Worm (Caenorhabditis elegans): Measurements from ENCODE around the gene alkb-7.

Gene alkb-7

DNA sequence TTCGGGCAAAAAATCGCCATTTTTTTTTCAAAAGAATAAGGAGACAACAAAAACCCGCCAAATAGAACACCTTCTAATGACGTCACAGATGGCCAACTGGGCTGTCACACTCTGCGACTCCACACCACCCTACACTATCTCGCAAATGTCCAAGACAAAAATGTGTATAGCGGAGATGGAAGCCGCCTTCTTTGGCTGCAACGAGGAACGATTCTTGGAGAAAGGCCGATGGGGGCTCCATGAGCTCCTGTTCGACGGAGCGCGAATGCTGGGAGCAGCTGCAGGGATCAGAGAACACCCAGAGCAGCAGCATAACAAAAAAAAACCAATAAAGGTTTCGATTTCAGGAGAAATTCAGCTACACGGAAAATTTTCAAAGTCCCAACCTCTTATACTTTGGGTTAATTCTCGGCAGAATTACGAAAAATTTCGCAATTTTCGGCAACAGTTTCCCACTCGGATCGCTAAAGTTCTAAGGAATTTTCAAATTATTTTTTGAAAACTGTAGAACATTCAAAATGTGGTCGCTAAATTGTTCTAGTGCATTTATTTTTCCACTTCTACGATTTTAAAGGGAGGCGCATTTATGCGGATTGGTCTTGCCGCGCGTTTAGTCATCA, 17.9 kb upstream of the alkb-7 start:
- TF ChIP-seq tra-4 (tag; optimal IDR thresholded peaks at IDR 0.05) (no peak), flt-1 (GFP tag; IDR thresholded peaks at IDR 0.05) (no peak), ceh-13 (GFP tag; optimal IDR thresholded peaks at IDR 0.05) (no peak), F13C5.2 (tag; optimal IDR thresholded peaks at IDR 0.05) (no peak), hmbx-1 (tag; optimal IDR thresholded peaks at IDR 0.05) (no peak), pes-1 (GFP tag; IDR thresholded peaks at IDR 0.05) (no peak), ets-7 (tag; optimal IDR thresholded peaks at IDR 0.05) (no peak)

DNA sequence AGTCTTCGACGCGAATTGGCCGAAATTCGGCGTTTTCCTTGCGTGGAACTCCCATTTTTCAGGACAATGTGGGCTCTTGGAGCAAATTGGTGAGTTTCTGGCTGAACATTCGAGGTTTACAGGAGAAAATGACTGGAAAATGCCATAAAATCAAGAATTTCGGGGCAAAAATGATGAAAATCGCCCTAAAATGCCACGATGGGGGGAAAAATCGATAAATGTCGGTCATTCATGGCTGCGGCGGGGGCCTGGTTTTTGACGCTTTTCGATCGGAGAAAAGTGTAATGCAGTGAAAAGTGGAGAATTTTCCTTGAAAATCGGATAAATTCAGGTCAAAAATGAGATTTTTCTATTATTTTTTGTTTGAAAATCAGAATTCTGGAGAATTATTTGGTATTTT, 17.2 kb upstream of the alkb-7 start, which contains the start of the genes Y46G5A.18 and Y46G5A.47:
TSS of gene Y46G5A.18 (minus strand) at position 101 of the 400 bp plus-strand sequence.
TSS of gene Y46G5A.47 (minus strand) at position 146 of the 400 bp plus-strand sequence.
- TF ChIP-seq tra-4 (tag; optimal IDR thresholded peaks at IDR 0.05) (no peak), pes-1 (GFP tag; IDR thresholded peaks at IDR 0.05) (no peak), ets-7 (tag; optimal IDR thresholded peaks at IDR 0.05) (no peak), tbx-11 (GFP tag; IDR thresholded peaks at IDR 0.05) (no peak), F13C5.2 (tag; optimal IDR thresholded peaks at IDR 0.05) (no peak), hnd-1 (tag; optimal IDR thresholded peaks at IDR 0.05) (no peak), scrt-1 (GFP tag; IDR thresholded peaks at IDR 0.05) (no peak), aly-1 (tag; optimal IDR thresholded peaks at IDR 0.05) (no peak), B0310.2 (tag; optimal IDR thresholded peaks at IDR 0.05) (no peak), flt-1 (GFP tag; IDR thresholded peaks at IDR 0.05) (no peak), ceh-13 (GFP tag; optimal IDR thresholded peaks at IDR 0.05) (no peak), sea-1 (GFP tag; conservative IDR thresholded peaks at IDR 0.05) (no peak), ceh-36 (tag; optimal IDR thresholded peaks at IDR 0.05) (no peak), hmbx-1 (tag; optimal IDR thresholded peaks at IDR 0.05) (no peak)

DNA sequence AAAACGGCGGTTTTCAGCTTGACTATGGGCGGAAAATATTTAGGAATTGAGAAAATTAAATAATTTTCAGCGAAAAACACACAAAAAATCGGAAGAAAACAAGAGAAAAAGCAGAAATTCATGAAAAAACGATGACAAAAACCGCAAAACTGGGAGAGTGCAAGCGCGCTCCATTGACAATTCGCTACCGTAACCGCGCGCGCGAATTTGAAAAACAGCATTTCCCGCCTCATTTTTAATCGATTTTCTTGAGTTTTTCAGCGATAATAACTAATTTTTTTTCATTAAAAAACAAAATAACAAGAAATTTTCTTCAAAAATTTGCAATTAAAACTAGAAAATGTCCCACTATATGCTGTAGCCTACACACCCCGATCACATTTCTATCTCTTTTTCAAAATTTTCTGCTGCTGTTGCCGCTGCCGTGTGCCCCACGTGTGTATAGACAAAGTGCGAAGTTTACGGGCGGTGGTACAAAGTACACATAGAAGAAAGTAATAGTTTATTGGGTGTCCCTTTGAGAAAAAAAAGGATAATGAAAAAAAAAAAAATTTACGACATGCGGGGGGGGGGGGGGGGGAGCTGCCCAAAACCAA, 12.1 kb upstream of the alkb-7 start:
- TF ChIP-seq ets-7 (tag; optimal IDR thresholded peaks at IDR 0.05) (no peak), ceh-13 (GFP tag; optimal IDR thresholded peaks at IDR 0.05) (no peak), aly-1 (tag; optimal IDR thresholded peaks at IDR 0.05) (no peak), hnd-1 (tag; optimal IDR thresholded peaks at IDR 0.05) (no peak), flt-1 (GFP tag; IDR thresholded peaks at IDR 0.05) (no peak), tbx-37 (GFP tag; conservative IDR thresholded peaks at IDR 0.05) (no peak), hmg-4 (GFP tag; optimal IDR thresholded peaks at IDR 0.05) (no peak), scrt-1 (GFP tag; IDR thresholded peaks at IDR 0.05) (no peak), tbx-11 (GFP tag; IDR thresholded peaks at IDR 0.05) (no peak)

DNA sequence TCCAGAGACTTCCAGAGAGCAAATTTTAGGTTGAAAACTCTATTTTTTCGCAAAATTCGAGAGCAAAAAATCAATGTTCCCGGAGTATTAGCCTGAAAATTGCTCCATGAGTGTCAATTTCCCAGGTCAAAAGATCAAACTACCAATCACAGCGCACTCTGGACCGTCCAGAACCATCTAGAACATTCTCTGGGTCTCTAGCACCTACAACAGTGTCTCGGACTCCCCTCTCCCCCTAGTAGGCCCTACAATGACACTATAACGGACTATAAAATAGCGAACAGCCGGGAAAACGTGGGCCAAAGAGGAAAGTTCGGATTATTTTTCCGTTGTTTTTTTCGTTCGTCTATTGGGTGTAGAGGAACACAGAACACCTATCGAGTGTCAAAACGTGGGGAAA, 11.4 kb upstream of the alkb-7 start:
- TF ChIP-seq tbx-11 (GFP tag; IDR thresholded peaks at IDR 0.05) (no peak), hmg-4 (GFP tag; optimal IDR thresholded peaks at IDR 0.05) (no peak), scrt-1 (GFP tag; IDR thresholded peaks at IDR 0.05) (no peak), F13C5.2 (tag; optimal IDR thresholded peaks at IDR 0.05) (no peak), tra-4 (tag; optimal IDR thresholded peaks at IDR 0.05) (no peak), pes-1 (GFP tag; IDR thresholded peaks at IDR 0.05) (no peak), tbx-37 (GFP tag; conservative IDR thresholded peaks at IDR 0.05) (no peak), flt-1 (GFP tag; IDR thresholded peaks at IDR 0.05) (no peak), aly-1 (tag; optimal IDR thresholded peaks at IDR 0.05) (no peak), ets-7 (tag; optimal IDR thresholded peaks at IDR 0.05) (no peak), ceh-13 (GFP tag; optimal IDR thresholded peaks at IDR 0.05) (no peak), hmbx-1 (tag; optimal IDR thresholded peaks at IDR 0.05) (no peak), B0310.2 (tag; optimal IDR thresholded peaks at IDR 0.05) (no peak)

DNA sequence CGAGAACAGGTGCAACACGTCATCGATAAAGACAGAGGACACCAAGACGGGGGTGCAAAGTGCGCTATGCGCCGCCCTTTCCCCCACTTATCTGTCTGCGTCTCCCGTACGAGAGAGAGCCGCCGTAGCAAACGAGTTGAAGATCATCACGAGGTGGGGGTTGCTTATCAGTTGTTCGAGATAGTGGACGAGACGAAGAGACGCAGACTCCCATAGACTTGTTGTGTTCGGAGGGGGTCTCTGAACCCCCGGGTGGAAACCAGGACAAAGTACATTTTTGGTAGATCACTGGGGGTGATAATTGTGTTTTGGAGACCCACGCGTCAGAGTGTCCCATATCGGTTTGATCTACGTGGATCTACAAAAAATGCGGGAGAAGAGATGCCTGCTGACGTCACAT, 10.9 kb upstream of the alkb-7 start:
- TF ChIP-seq tra-4 (tag; optimal IDR thresholded peaks at IDR 0.05) (no peak), tbx-11 (GFP tag; IDR thresholded peaks at IDR 0.05) (no peak), sea-1 (GFP tag; conservative IDR thresholded peaks at IDR 0.05) (no peak), tbx-37 (GFP tag; conservative IDR thresholded peaks at IDR 0.05) (no peak), ama-1 (optimal IDR thresholded peaks at IDR 0.05) (no peak), hnd-1 (tag; optimal IDR thresholded peaks at IDR 0.05) (no peak), ets-7 (tag; optimal IDR thresholded peaks at IDR 0.05) (no peak), B0310.2 (tag; optimal IDR thresholded peaks at IDR 0.05) (no peak)

DNA sequence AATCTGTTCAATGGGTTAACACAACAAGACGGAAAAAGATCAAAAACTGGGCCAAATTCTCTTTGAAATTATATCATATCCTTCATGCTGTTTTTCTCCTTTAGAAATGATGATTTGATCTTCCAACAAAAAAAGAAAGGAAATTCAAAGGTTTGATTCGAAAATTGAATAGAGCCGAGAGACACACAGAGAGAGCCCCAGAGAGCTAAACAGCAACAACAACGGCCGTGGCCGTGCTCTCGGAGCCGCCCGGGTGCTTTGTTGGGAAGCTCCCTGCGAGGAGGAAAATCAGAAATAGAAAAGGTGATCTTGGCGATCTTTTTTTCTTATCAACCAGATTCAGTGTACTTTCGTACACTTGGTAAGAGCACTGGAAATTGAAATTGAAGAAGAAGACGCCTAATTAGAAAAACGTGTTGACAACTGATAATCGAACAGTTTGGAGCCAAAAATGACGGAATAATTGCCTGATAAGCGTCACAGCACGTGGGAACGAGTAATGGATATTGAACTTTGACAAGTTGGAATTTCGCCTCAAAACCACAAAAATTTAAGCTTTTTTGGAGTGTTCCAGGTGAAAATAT, 9.3 kb upstream of the alkb-7 start:
- TF ChIP-seq pes-1 (GFP tag; IDR thresholded peaks at IDR 0.05) (no peak), ets-7 (tag; optimal IDR thresholded peaks at IDR 0.05) (no peak)

DNA sequence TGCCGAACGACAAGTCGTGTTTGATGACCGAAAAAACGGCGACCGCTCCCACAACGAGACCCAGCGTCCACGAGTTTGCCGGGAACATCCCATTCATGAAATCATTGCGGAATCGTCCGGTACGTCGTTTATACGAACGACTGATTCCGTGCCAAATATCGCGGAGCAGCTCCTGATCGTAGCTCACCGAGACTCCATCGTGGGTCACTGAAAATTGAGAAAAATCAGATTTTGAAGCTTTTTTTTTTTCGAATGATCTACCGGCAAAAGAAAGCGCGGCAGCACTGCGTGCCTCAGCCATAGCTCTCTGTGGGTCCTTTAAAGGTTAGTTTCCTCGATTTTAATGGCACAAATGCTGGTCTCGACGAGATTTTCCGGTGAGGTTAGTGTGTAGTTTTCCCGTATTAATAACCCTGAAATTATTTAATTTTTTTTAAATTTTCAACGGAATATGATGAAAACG, 8.1 kb upstream of the alkb-7 start, which contains the start of gene cpt-1:
TSS of gene cpt-1 (minus strand) at position 413 of the 463 bp plus-strand sequence.
- TF ChIP-seq flt-1 (GFP tag; IDR thresholded peaks at IDR 0.05) (no peak), aly-1 (tag; optimal IDR thresholded peaks at IDR 0.05) (no peak), pes-1 (GFP tag; IDR thresholded peaks at IDR 0.05) (no peak), B0310.2 (tag; optimal IDR thresholded peaks at IDR 0.05) (no peak), sea-1 (GFP tag; conservative IDR thresholded peaks at IDR 0.05) (no peak), tbx-37 (GFP tag; conservative IDR thresholded peaks at IDR 0.05) (no peak), tbx-11 (GFP tag; IDR thresholded peaks at IDR 0.05) (no peak), tra-4 (tag; optimal IDR thresholded peaks at IDR 0.05) (no peak), ama-1 (optimal IDR thresholded peaks at IDR 0.05) (no peak), ceh-36 (tag; optimal IDR thresholded peaks at IDR 0.05) (no peak), hmbx-1 (tag; optimal IDR thresholded peaks at IDR 0.05) (no peak)

DNA sequence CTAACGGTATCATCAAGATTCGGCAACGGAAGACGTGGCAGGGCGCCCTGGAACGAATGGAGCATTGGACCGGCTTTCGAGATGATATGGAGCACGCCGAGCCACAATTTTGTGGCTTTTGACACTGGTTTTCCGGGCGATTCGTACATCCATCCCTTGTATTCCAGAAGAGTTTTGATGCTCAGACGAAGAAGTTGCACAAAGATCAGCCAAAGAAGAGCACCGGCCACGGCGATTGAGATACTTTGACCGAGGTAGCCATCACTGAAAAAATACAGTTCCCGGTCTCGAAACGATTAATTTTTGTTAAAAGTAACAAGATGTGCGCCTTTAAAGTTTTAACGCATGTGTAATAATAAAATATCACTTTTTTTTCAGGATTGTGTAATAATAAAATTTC, 7.2 kb upstream of the alkb-7 start:
- TF ChIP-seq hmg-4 (GFP tag; optimal IDR thresholded peaks at IDR 0.05) (no peak), flt-1 (GFP tag; IDR thresholded peaks at IDR 0.05) (no peak), hmbx-1 (tag; optimal IDR thresholded peaks at IDR 0.05) (no peak), F13C5.2 (tag; optimal IDR thresholded peaks at IDR 0.05) (no peak), tra-4 (tag; optimal IDR thresholded peaks at IDR 0.05) (no peak), tbx-11 (GFP tag; IDR thresholded peaks at IDR 0.05) (no peak)

All from whole organism, early embryonic.